Fruit fly (Drosophila melanogaster) S2 (cell line): Measurements from ENCODE around the gene Pa1.

Source experiments
- CG8478 ChIP-seq: fragments of >200 bp; optimal IDR thresholded peaks from 2 replicates; lab custom pipeline; 2018
- CTCF ChIP-seq, 2 experiments: fragments of >200 bp; optimal IDR thresholded peaks; 2 replicates each; lab custom pipeline; 2018

DNA sequence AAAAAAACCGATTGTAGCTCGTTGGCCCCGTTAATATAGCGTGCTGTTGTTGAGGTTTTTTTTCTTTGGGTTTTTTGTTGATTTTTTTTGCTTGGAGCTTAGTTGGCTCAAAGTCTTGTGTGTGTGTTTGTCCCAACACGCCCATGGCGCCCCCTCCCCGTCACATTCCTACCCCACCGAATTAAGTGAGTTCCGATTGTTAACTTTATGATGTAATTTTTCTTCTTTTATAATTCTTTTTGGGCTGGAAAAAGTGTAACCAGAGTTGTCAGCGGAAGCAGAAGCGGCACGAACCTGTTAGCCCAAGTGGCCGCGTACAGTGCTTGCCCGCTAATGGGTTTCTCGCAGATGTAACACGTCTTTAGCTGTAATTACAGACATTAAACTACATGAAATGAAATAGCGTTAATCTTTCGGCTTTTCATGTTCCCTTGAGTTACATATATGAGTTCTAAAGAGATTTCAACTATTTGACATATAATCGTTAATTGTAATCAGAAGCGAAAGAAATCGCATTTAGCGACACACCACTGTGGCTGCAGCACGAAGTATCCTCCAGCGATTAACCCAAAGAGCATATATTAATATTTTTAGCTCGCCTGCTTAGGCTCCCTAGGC is 34.1 kb downstream of the Pa1 start:
- TF ChIP-seq CG8478 (lab: Kevin White, UChicago) = no peak
- TF ChIP-seq CTCF (optimal IDR thresholded peaks at IDR 0.05; lab: Kevin White, UChicago) = no peak
